Fruit fly (Drosophila melanogaster): Measurements from ENCODE around the gene sn.
A peak's percentile ranks its signal among the peaks of the same experiment; 100 is the strongest.

sn gene

DNA sequence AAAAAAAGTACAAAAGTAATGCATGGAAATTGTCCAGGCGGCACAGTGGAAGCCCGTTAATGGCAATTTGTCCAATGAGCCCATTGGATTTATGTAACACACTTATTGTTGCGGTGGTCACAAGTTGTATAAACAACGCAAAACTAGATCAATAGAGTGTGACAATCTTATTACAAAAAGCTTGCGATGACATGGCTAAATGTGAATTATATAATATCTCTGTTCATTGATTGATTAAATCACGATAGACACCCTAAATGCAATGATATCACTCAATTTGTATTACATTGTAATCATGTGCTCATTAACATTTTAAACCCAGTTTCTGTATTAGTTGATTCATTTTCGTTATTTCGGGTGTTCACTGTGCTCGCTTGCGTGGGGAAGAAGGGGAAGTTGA is 14.2 kb downstream of the sn start (continued):
- no peak for TF ChIP-seq CG6791 (GFP tag; IDR thresholded peaks at IDR 0.05; ENCODE audit: partially characterized antibody)
- no peak for TF ChIP-seq CG4820 (GFP tag; optimal IDR thresholded peaks at IDR 0.05)
- no peak for TF ChIP-seq CG12236 (GFP tag; optimal IDR thresholded peaks at IDR 0.05)
- TF ChIP-seq Sry-δ (GFP tag; optimal IDR thresholded peaks at IDR 0.05): no peak
- TF ChIP-seq CG2875 (GFP tag; optimal IDR thresholded peaks at IDR 0.05): no peak
- TF ChIP-seq CkIIα-i1 (GFP tag; IDR thresholded peaks at IDR 0.05): no peak
- TF ChIP-seq CG2889 (GFP tag; IDR thresholded peaks at IDR 0.05): no peak
- no peak for TF ChIP-seq Dip3 (GFP tag; optimal IDR thresholded peaks at IDR 0.05)
- 0 out of 2 replicates have a peak, but pooled peaks have one; percentile 32 for TF ChIP-seq Xrp1 (GFP tag; IDR thresholded peaks at IDR 0.05)
- no peak for TF ChIP-seq CG18764 (GFP tag; optimal IDR thresholded peaks at IDR 0.05)
- TF ChIP-seq H15 (GFP tag; IDR thresholded peaks at IDR 0.05): no peak
- TF ChIP-seq TFAM (GFP tag; optimal IDR thresholded peaks at IDR 0.05): no peak
- TF ChIP-seq CG11093 (GFP tag; IDR thresholded peaks at IDR 0.05): no peak
- no peak for TF ChIP-seq HmgZ (tag; optimal IDR thresholded peaks at IDR 0.05)
- no peak for TF ChIP-seq Kr (GFP tag; optimal IDR thresholded peaks at IDR 0.05)
- no peak for TF ChIP-seq CG1792 (GFP tag; optimal IDR thresholded peaks at IDR 0.05)
- TF ChIP-seq Dbx (GFP tag; IDR thresholded peaks at IDR 0.05): no peak
- TF ChIP-seq Oaz (GFP tag; IDR thresholded peaks at IDR 0.05): no peak
- TF ChIP-seq gcm (GFP tag; optimal IDR thresholded peaks at IDR 0.05): no peak
- peak; percentile 7 for TF ChIP-seq fd96Cb (tag; optimal IDR thresholded peaks at IDR 0.05)
- no peak for TF ChIP-seq ind (GFP tag; optimal IDR thresholded peaks at IDR 0.05)
- TF ChIP-seq CG9876 (GFP tag; optimal IDR thresholded peaks at IDR 0.05): no peak
- TF ChIP-seq CG34422 (GFP tag; IDR thresholded peaks at IDR 0.05): no peak
- TF ChIP-seq CG12071 (GFP tag; optimal IDR thresholded peaks at IDR 0.05): no peak
- no peak for TF ChIP-seq CG16779 (GFP tag; IDR thresholded peaks at IDR 0.05)
- no peak for TF ChIP-seq MESR4 (GFP tag; optimal IDR thresholded peaks at IDR 0.05)
- TF ChIP-seq klu (GFP tag; IDR thresholded peaks at IDR 0.05): no peak
- TF ChIP-seq CG7271 (tag; optimal IDR thresholded peaks at IDR 0.05): no peak
- peak in 1 of 2 experiments; percentile 81 for TF ChIP-seq Pdp1 (GFP tag; optimal IDR thresholded peaks at IDR 0.05)
- no peak for TF ChIP-seq Hmx (GFP tag; optimal IDR thresholded peaks at IDR 0.05)
- peak; percentile 53 for TF ChIP-seq gem (tag; optimal IDR thresholded peaks at IDR 0.05)
- TF ChIP-seq CG33213 (GFP tag; optimal IDR thresholded peaks at IDR 0.05): no peak
- TF ChIP-seq CG9932 (GFP tag; IDR thresholded peaks at IDR 0.05): no peak
- TF ChIP-seq CG4617 (GFP tag; optimal IDR thresholded peaks at IDR 0.05; ENCODE audit: borderline replicate concordance): no peak
- peak; percentile 42 for TF ChIP-seq CG2712 (tag; optimal IDR thresholded peaks at IDR 0.05)
- TF ChIP-seq Aef1 (GFP tag; IDR thresholded peaks at IDR 0.05): no peak
- TF ChIP-seq BtbVII (GFP tag; optimal IDR thresholded peaks at IDR 0.05): no peak
- no peak for TF ChIP-seq gsb (GFP tag; IDR thresholded peaks at IDR 0.05)
- TF ChIP-seq pho (GFP tag; optimal IDR thresholded peaks at IDR 0.05): no peak
- TF ChIP-seq NC2α (GFP tag; optimal IDR thresholded peaks at IDR 0.05): no peak
- TF ChIP-seq CG32532 (GFP tag; IDR thresholded peaks at IDR 0.05): no peak
- peak; percentile 20 for TF ChIP-seq Ssrp (tag; optimal IDR thresholded peaks at IDR 0.05)
- no peak for TF ChIP-seq Bdp1 (GFP tag; optimal IDR thresholded peaks at IDR 0.05)
- no peak for TF ChIP-seq CG43689 (GFP tag; IDR thresholded peaks at IDR 0.05)
- TF ChIP-seq salm (tag; optimal IDR thresholded peaks at IDR 0.05): no peak
- no peak for TF ChIP-seq CG31365 (tag; optimal IDR thresholded peaks at IDR 0.05)
- no peak for TF ChIP-seq mam (GFP tag; optimal IDR thresholded peaks at IDR 0.05)
- TF ChIP-seq fd3F (GFP tag; optimal IDR thresholded peaks at IDR 0.05): no peak
- peak; percentile 3 for TF ChIP-seq D19A (tag; optimal IDR thresholded peaks at IDR 0.05)
- TF ChIP-seq CG13624 (GFP tag; optimal IDR thresholded peaks at IDR 0.05): no peak
- TF ChIP-seq CG11560 (tag; IDR thresholded peaks at IDR 0.05): no peak
- no peak for TF ChIP-seq CG30020 (tag; optimal IDR thresholded peaks at IDR 0.05)
- TF ChIP-seq CG7839 (tag; optimal IDR thresholded peaks at IDR 0.05): peak; percentile 30

Data from whole organism, embryonic.